Worm (Caenorhabditis elegans) whole organism, L3 larva: Measurements from ENCODE around the gene srd-59.

Experiments used
- ZK546.5 ChIP-seq: sonication (generic microtip); optimal IDR thresholded peaks from 2 replicates; lab custom pipeline; 2017; ENCODE audit warnings: missing biosample characterization, missing genetic modification characterization
- ama-1 ChIP-seq: fragments of 150-350 bp; optimal IDR thresholded peaks from 2 replicates; lab custom pipeline; 2018
- mdl-1 ChIP-seq: fragments of 150-350 bp; optimal IDR thresholded peaks from 2 replicates; lab custom pipeline; 2014; ENCODE audit warnings: missing biosample characterization, missing genetic modification characterization
- nhr-28 ChIP-seq: fragments of 150-350 bp; optimal IDR thresholded peaks from 2 replicates; lab custom pipeline; 2014; ENCODE audit warnings: missing biosample characterization, missing genetic modification characterization
- tbx-2 ChIP-seq: sonication (generic microtip); optimal IDR thresholded peaks from 2 replicates; lab custom pipeline; 2016; ENCODE audit warnings: mild to moderate bottlenecking, missing genetic modification characterization, missing compliant biosample characterization

DNA sequence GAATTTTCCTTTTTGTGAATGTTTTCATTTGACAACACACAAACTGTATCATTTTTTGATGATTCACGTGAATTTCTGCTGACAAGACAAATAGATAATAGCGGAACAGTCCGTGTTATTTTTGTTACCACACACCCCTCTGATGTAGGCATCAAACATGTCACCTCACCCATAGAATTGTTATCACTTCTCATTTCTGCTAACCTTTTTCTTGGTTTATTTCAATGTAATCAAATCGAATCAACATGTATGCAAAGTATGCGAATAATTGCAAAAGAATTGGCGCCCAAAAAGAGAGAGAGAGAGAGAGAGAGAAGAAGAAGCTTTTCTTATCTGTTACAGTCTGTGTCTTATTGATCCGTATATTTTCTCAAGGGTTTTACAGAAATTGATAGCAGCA, 48.1 kb upstream of the srd-59 start:
- no peak for TF ChIP-seq ZK546.5 (tag; lab: Kevin White, UChicago)
- TF ChIP-seq mdl-1 (tag; lab: Kevin White, UChicago), result no peak
- TF ChIP-seq ama-1 (lab: Kevin White, UChicago), result no peak
- TF ChIP-seq tbx-2 (tag; lab: Kevin White, UChicago), result no peak
- TF ChIP-seq nhr-28 (tag; lab: Kevin White, UChicago), result no peak
